Worm (Caenorhabditis elegans): Measurements from ENCODE around the gene M117.1.

DNA sequence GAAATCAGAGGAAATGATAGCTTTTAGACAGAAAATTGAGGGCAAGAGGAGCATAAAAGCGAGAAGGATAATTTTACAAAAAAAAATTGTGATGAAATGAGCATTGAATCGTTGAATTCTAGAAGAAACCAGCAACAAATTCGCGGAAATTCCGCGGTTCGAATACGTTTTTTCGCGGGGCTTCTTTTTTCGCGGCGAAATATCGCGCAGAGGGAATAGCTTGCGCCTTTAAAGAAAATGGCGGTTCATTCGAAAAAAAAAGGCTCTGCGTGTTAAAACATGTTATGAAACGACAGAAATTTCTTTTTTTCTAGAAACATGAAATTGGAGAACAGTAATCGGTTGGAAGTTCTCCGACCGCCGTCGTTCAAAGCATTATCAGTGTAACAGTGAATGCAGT, 8.4 kb downstream of the M117.1 start:
- peak; percentile 6 for TF ChIP-seq sma-9 (GFP tag; optimal IDR thresholded peaks at IDR 0.05)
- no peak for TF ChIP-seq sma-9 (tag; optimal IDR thresholded peaks at IDR 0.05)
- no peak for TF ChIP-seq nhr-25 (tag; optimal IDR thresholded peaks at IDR 0.05)
- no peak for TF ChIP-seq zag-1 (tag; optimal IDR thresholded peaks at IDR 0.05)
- TF ChIP-seq ztf-11 (tag; optimal IDR thresholded peaks at IDR 0.05) = no peak
- TF ChIP-seq mab-5 (tag; optimal IDR thresholded peaks at IDR 0.05) = no peak
- peak; percentile 56 for TF ChIP-seq nhr-129 (tag; optimal IDR thresholded peaks at IDR 0.05)
- no peak for TF ChIP-seq unc-62 (GFP tag; optimal IDR thresholded peaks at IDR 0.05)
- no peak for TF ChIP-seq ama-1 (optimal IDR thresholded peaks at IDR 0.05)
- no peak for TF ChIP-seq nhr-77 (tag; optimal IDR thresholded peaks at IDR 0.05)
- TF ChIP-seq nhr-12 (tag; optimal IDR thresholded peaks at IDR 0.05) = no peak
